Worm (Caenorhabditis elegans): ENCODE results near the gene M03F4.6.
A peak's percentile ranks its signal among the peaks of the same experiment; 100 is the strongest.

M03F4.6 gene

DNA sequence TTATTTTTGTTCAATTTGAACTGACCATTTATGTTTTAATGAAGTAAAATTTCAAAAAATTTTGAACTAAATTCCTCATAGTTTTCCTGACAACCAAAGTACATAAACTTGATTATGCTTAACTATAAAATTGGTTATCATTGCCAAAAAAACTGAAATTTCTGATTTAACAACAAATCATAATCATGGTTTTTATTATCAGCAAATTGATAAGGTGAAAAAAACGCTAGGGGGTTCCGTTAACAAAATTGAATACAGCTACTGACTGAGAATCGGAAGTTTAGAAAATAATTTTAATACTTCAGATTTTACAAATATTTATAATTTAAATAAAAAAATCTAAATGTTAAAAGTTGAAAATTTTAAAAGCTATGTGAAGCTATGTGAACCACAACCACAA is 37.8 kb upstream of the M03F4.6 start:
- TF ChIP-seq B0019.2 (GFP tag; conservative IDR thresholded peaks at IDR 0.05) (no peak), nhr-80 (tag; optimal IDR thresholded peaks at IDR 0.05) (peak; percentile 8)

DNA sequence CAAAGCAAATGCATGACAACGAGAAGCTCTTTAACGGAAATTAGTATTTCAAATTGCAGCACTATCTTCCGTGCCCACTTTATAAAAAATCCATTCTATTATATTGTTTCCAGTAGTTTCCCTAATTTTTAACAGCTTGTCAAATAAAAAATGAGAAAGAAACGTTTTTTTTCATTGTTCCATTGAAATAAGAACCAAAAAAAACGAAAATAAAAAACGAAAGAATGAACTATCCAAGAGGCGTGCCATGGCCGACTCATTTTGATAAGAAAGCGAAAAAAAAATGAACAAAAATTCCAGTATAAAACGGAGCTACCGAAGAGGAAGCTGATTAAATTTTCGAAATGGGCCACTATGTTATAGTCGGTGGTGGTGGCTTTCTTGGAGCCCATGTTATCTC is 35.8 kb upstream of the M03F4.6 start, which contains the start of gene hsd-2:
Gene hsd-2 (plus strand): TSS at position 301 of the 400 bp plus-strand sequence.
- no peak for TF ChIP-seq sptf-2 (GFP tag; optimal IDR thresholded peaks at IDR 0.05)
- no peak for TF ChIP-seq bed-2 (GFP tag; IDR thresholded peaks at IDR 0.05)

DNA sequence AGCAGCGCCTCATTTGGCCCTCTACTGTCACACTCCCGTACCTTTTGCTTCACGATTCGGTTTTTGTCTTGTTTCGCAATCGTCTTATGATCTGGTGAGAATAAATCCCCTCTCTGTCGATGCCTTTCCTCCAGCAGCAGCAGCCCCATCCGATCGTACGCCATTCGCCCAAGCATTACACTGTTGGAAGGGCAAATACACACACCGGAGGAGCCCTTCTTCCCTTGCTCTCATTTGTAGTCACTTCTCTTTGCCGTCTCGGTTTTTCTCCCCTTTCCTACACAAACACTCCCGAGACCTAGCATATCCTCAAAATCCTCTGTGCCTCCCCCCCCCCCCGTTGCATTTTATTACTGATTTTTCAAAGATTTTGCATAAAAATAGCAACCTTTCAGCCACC is 29.7 kb upstream of the M03F4.6 start, which contains the start of gene set-30:
Gene set-30 (plus strand): TSS at position 396 of the 400 bp plus-strand sequence.
- TF ChIP-seq ztf-3 (GFP tag; optimal IDR thresholded peaks at IDR 0.05) (no peak), mcd-1 (GFP tag; IDR thresholded peaks at IDR 0.05) (no peak), snpc-1.3 (tag; optimal IDR thresholded peaks at IDR 0.05; ENCODE audit: insufficient read depth) (no peak), tlf-1 (GFP tag; optimal IDR thresholded peaks at IDR 0.05) (no peak), mxl-1 (tag; optimal IDR thresholded peaks at IDR 0.05) (no peak), zfh-2 (GFP tag; conservative IDR thresholded peaks at IDR 0.05) (peak; percentile 56; the same call in 1 of the 2 replicates), pha-4 (tag; optimal IDR thresholded peaks at IDR 0.05) (no peak), ccch-3 (GFP tag; optimal IDR thresholded peaks at IDR 0.05) (no peak)

DNA sequence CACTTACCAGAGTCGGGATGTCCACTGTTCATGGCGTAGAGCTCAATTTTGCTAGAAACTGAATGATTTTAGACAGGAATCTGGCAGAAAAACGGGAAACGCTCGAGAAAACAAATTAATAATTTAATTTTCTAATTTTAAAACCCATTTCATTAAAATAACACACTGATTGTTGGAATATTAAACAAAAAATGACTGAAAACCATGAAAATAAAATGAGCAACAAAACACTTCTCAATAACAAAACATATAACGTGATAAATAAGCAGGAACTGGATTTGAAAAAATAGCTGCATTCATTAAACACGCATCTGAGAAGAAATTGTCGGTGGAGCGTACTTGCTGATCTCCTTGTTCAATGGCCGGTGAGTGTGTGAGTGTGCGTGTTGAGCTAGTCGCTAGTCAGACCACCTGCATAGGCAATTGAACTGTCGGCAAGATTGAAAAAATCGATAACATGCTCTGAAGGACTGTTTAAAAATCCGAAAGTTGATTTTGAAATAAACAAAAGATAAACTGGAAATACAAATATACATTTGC is 28.5 kb upstream of the M03F4.6 start, which contains the start of gene ZC8.6:
Gene ZC8.6 (minus strand): TSS at position 51 of the 540 bp plus-strand sequence.
- TF ChIP-seq lsl-1 (GFP tag; optimal IDR thresholded peaks at IDR 0.05) = no peak
- no peak for TF ChIP-seq cebp-1 (GFP tag; IDR thresholded peaks at IDR 0.05)
- TF ChIP-seq cebp-1 (tag; optimal IDR thresholded peaks at IDR 0.05) = peak; percentile 31
- TF ChIP-seq K12H6.12 (tag; optimal IDR thresholded peaks at IDR 0.05) = peak; percentile 32
- peak; percentile 57 for TF ChIP-seq nhr-80 (tag; optimal IDR thresholded peaks at IDR 0.05)
- TF ChIP-seq madf-3 (GFP tag; IDR thresholded peaks at IDR 0.05) = no peak
- peak in 1 of 2 experiments; percentile 32 for TF ChIP-seq let-607 (tag; optimal IDR thresholded peaks at IDR 0.05)
- peak; percentile 39; the same call in 1 of the 2 replicates for TF ChIP-seq hmg-1.2 (GFP tag; IDR thresholded peaks at IDR 0.05)
- TF ChIP-seq mcd-1 (GFP tag; IDR thresholded peaks at IDR 0.05) = peak; percentile 86
- no peak for TF ChIP-seq egrh-3 (GFP tag; IDR thresholded peaks at IDR 0.05)
- TF ChIP-seq sea-2 (GFP tag; IDR thresholded peaks at IDR 0.05) = no peak

DNA sequence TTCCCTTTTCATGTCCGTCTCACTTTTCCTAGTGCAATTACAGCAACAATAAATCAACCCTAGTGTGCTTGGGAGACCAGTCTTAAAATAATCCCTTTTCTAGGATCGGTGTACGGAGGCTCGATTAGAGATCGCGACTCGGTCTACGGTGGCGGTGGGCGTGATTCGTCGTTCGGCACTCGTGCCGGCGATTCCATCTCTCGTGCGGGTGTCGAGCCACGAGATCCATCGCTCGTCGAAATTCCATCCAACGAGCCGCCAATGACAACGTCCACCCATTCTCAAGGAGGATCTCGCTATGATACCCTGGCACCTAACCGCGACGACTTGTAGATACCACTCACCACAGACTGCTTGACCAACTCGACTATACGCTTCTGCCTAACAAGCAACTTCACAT is 23.4 kb upstream of the M03F4.6 start:
- TF ChIP-seq zfh-2 (GFP tag; conservative IDR thresholded peaks at IDR 0.05) = peak; percentile 82
- 0 out of 2 replicates have a peak, but pooled peaks have one; percentile 4 for TF ChIP-seq bed-1 (GFP tag; IDR thresholded peaks at IDR 0.05)
- TF ChIP-seq K11D2.4 (GFP tag; IDR thresholded peaks at IDR 0.05) = no peak

DNA sequence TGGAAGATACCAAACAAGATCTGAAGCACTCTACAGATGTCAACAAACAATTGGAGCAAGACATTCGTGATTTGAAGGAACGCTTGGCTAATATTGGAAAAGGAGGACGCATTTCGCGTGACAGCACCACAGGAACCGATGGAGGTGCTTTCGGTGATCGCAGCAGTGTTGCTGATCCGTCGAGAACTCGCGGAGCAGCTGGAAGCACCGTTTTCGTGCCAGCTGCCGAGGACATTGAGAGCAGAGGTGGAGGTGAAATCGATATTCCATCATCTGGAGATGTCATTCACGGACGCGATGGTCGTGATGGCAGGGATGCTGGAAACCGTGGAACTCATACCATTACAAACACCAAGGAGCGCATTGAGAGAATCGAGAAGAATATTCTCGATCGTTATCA is 18.5 kb upstream of the M03F4.6 start:
- TF ChIP-seq ztf-25 (GFP tag; IDR thresholded peaks at IDR 0.05) = no peak
- TF ChIP-seq mel-28 (tag; optimal IDR thresholded peaks at IDR 0.05; ENCODE audit: borderline replicate concordance) = no peak
- peak; percentile 59; the same call in 1 of the 2 replicates for TF ChIP-seq zfh-2 (GFP tag; conservative IDR thresholded peaks at IDR 0.05)
- TF ChIP-seq B0261.1 (tag; optimal IDR thresholded peaks at IDR 0.05) = no peak
- TF ChIP-seq zim-3 (tag; optimal IDR thresholded peaks at IDR 0.05) = no peak
- no peak for TF ChIP-seq nfya-2 (GFP tag; IDR thresholded peaks at IDR 0.05)
- TF ChIP-seq cebp-1 (GFP tag; IDR thresholded peaks at IDR 0.05) = no peak
- TF ChIP-seq cebp-1 (tag; optimal IDR thresholded peaks at IDR 0.05) = no peak
- no peak for TF ChIP-seq ets-4 (GFP tag; optimal IDR thresholded peaks at IDR 0.05)

All from whole organism, young adult.